Fruit fly (Drosophila melanogaster) whole organism, embryonic: ENCODE measurements around the gene smo.

Experiments
- CG10274 ChIP-seq: fragments of 200-800 bp; sonication (Bioruptor generic); optimal IDR thresholded peaks from 3 replicates; lab custom pipeline; 2017; ENCODE audit warnings: missing biosample characterization, mild to moderate bottlenecking, missing genetic modification characterization
- CG11456 ChIP-seq: fragments of 200-800 bp; sonication (Bioruptor generic); IDR thresholded peaks from 3 replicates; pipeline ENCODE4 v1.3.6; 2022; ENCODE audit warnings: missing biosample characterization, missing genetic modification characterization
- CG12071 ChIP-seq: fragments of 200-800 bp; sonication (Bioruptor generic); optimal IDR thresholded peaks from 3 replicates; lab custom pipeline; 2018; ENCODE audit warnings: missing biosample characterization, mild to moderate bottlenecking, missing genetic modification characterization
- CG13775 ChIP-seq: fragments of 200-800 bp; sonication (Bioruptor generic); optimal IDR thresholded peaks from 3 replicates; lab custom pipeline; 2017; ENCODE audit warnings: missing biosample characterization, mild to moderate bottlenecking, missing genetic modification characterization
- CG15514 ChIP-seq: fragments of 200-800 bp; sonication (Bioruptor generic); optimal IDR thresholded peaks from 3 replicates; lab custom pipeline; 2017; ENCODE audit warnings: missing biosample characterization, missing genetic modification characterization, mild to moderate bottlenecking, moderate library complexity, missing genetic modification reagents
- CG2202 ChIP-seq: fragments of 200-800 bp; sonication (Bioruptor generic); optimal IDR thresholded peaks from 2 replicates; lab custom pipeline; 2018; ENCODE audit warnings: missing biosample characterization, mild to moderate bottlenecking, missing genetic modification characterization
- CG2712 ChIP-seq: fragments of 200-800 bp; optimal IDR thresholded peaks from 3 replicates; lab custom pipeline; 2019; ENCODE audit warnings: missing biosample characterization, mild to moderate bottlenecking, missing genetic modification characterization, moderate library complexity
- CG2889 ChIP-seq: fragments of 200-800 bp; sonication (Bioruptor generic); IDR thresholded peaks from 3 replicates; pipeline ENCODE4 v1.3.6; 2022; ENCODE audit warnings: missing biosample characterization, missing genetic modification characterization
- CG30403 ChIP-seq: fragments of 200-800 bp; sonication (Bioruptor generic); optimal IDR thresholded peaks from 3 replicates; lab custom pipeline; 2016; ENCODE audit warnings: missing biosample characterization, missing genetic modification characterization
- CG31388 ChIP-seq: fragments of 200-800 bp; sonication (Bioruptor generic); optimal IDR thresholded peaks from 2 replicates; lab custom pipeline; 2016; ENCODE audit warnings: missing biosample characterization, missing genetic modification characterization
- CG3281 ChIP-seq: fragments of 200-800 bp; sonication (Bioruptor generic); optimal IDR thresholded peaks from 3 replicates; lab custom pipeline; 2017; ENCODE audit warnings: missing biosample characterization, mild to moderate bottlenecking, missing genetic modification characterization
- CG4404 ChIP-seq: fragments of 200-800 bp; sonication (Bioruptor generic); IDR thresholded peaks from 2 replicates; pipeline ENCODE4 v1.3.6; 2022; ENCODE audit warnings: missing biosample characterization, missing genetic modification characterization
- CG6683 ChIP-seq: fragments of 200-800 bp; sonication (Bioruptor generic); optimal IDR thresholded peaks from 2 replicates; lab custom pipeline; 2017; ENCODE audit warnings: missing biosample characterization, mild to moderate bottlenecking, missing genetic modification characterization, missing genetic modification reagents
- CG6813 ChIP-seq: fragments of 200-800 bp; sonication (Bioruptor generic); optimal IDR thresholded peaks from 2 replicates; lab custom pipeline; 2017; ENCODE audit warnings: missing biosample characterization, missing genetic modification characterization, mild to moderate bottlenecking, moderate library complexity, missing genetic modification reagents
- CG8089 ChIP-seq: fragments of 200-800 bp; sonication (Bioruptor generic); optimal IDR thresholded peaks from 3 replicates; lab custom pipeline; 2016; ENCODE audit warnings: missing biosample characterization, missing genetic modification characterization
- CG8281 ChIP-seq: fragments of 200-800 bp; sonication (Bioruptor generic); optimal IDR thresholded peaks from 2 replicates; lab custom pipeline; 2018; ENCODE audit warnings: missing biosample characterization, mild to moderate bottlenecking, missing genetic modification characterization, moderate library complexity
- CG9609 ChIP-seq: fragments of 200-800 bp; sonication (Bioruptor generic); optimal IDR thresholded peaks from 3 replicates; lab custom pipeline; 2016; ENCODE audit warnings: missing biosample characterization, missing genetic modification characterization
- CG9932 ChIP-seq: fragments of 200-800 bp; sonication (Bioruptor generic); IDR thresholded peaks from 2 replicates; pipeline ENCODE4 v1.3.6; 2022; ENCODE audit warnings: missing biosample characterization, missing genetic modification characterization
- Camta ChIP-seq: fragments of 200-800 bp; sonication (Bioruptor generic); optimal IDR thresholded peaks from 2 replicates; lab custom pipeline; 2016; ENCODE audit warnings: missing biosample characterization, missing genetic modification characterization
- Dbx ChIP-seq: fragments of 200-800 bp; sonication (Bioruptor generic); IDR thresholded peaks from 3 replicates; pipeline ENCODE4 v1.3.6; 2022; ENCODE audit warnings: missing biosample characterization, missing genetic modification characterization
- E2f1 ChIP-seq: fragments of 200-800 bp; sonication (Bioruptor generic); IDR thresholded peaks from 2 replicates; pipeline ENCODE4 v1.3.6; 2022; ENCODE audit warnings: missing biosample characterization, missing genetic modification characterization
- HLH3B ChIP-seq: fragments of 200-800 bp; sonication (Bioruptor generic); IDR thresholded peaks from 2 replicates; pipeline ENCODE4 v1.3.6; 2022; ENCODE audit warnings: missing biosample characterization, missing genetic modification characterization
- Hey ChIP-seq: fragments of 200-800 bp; sonication (Bioruptor generic); optimal IDR thresholded peaks from 3 replicates; lab custom pipeline; 2018; ENCODE audit warnings: missing biosample characterization, mild to moderate bottlenecking, missing genetic modification characterization
- Hr51 ChIP-seq, 2 experiments: fragments of 200-800 bp; sonication (Bioruptor generic); optimal IDR thresholded peaks; 2 replicates in 1 of 2; 3 replicates in 1 of 2; lab custom pipeline; 2016 to 2018; ENCODE audit warnings: missing biosample characterization in 2 of 2, missing genetic modification characterization in 2 of 2, mild to moderate bottlenecking in 1 of 2, moderate library complexity in 1 of 2
- Lim3 ChIP-seq: fragments of 200-800 bp; sonication (Bioruptor generic); IDR thresholded peaks from 2 replicates; pipeline ENCODE4 v1.3.6; 2022; ENCODE audit warnings: missing biosample characterization, missing genetic modification characterization
- Opbp ChIP-seq: fragments of 200-800 bp; sonication (Bioruptor generic); IDR thresholded peaks from 3 replicates; pipeline ENCODE4 v1.3.6; 2022; ENCODE audit warnings: missing biosample characterization, missing genetic modification characterization; ENCODE audit not compliant: partially characterized antibody
- TFAM ChIP-seq: fragments of 200-800 bp; sonication (Bioruptor generic); optimal IDR thresholded peaks from 2 replicates; lab custom pipeline; 2017; ENCODE audit warnings: missing biosample characterization, missing genetic modification characterization, inconsistent platforms
- ac ChIP-seq: fragments of 200-800 bp; sonication (Bioruptor generic); optimal IDR thresholded peaks from 3 replicates; lab custom pipeline; 2017; ENCODE audit warnings: missing biosample characterization, mild to moderate bottlenecking, missing genetic modification characterization
- ara ChIP-seq: fragments of 200-800 bp; sonication (Bioruptor generic); IDR thresholded peaks from 2 replicates; pipeline ENCODE4 v1.3.6; 2022; ENCODE audit warnings: missing biosample characterization, missing genetic modification characterization
- ash1 ChIP-seq: fragments of 200-800 bp; sonication (Bioruptor generic); optimal IDR thresholded peaks from 2 replicates; lab custom pipeline; 2018; ENCODE audit warnings: missing biosample characterization, mild to moderate bottlenecking, missing genetic modification characterization
- cad ChIP-seq: fragments of >200 bp; optimal IDR thresholded peaks from 2 replicates; lab custom pipeline; 2017; ENCODE audit warnings: missing biosample characterization, missing genetic modification characterization
- dimm ChIP-seq: fragments of 200-800 bp; sonication (Bioruptor generic); IDR thresholded peaks from 2 replicates; pipeline ENCODE4 v1.3.6; 2022; ENCODE audit warnings: missing biosample characterization, missing genetic modification characterization
- disco-r ChIP-seq: fragments of 200-800 bp; sonication (Bioruptor generic); optimal IDR thresholded peaks from 2 replicates; lab custom pipeline; 2016; ENCODE audit warnings: missing biosample characterization, missing genetic modification characterization
- fd102C ChIP-seq: fragments of 200-800 bp; sonication (Bioruptor generic); optimal IDR thresholded peaks from 2 replicates; lab custom pipeline; 2018; ENCODE audit warnings: missing biosample characterization, mild to moderate bottlenecking, missing genetic modification characterization, moderate library complexity
- fd3F ChIP-seq: fragments of 200-800 bp; sonication (Bioruptor generic); optimal IDR thresholded peaks from 2 replicates; lab custom pipeline; 2018; ENCODE audit warnings: missing biosample characterization, mild to moderate bottlenecking, missing genetic modification characterization, moderate library complexity
- gfzf ChIP-seq: fragments of 200-800 bp; sonication (Bioruptor generic); optimal IDR thresholded peaks from 2 replicates; lab custom pipeline; 2016; ENCODE audit warnings: missing biosample characterization, mild to moderate bottlenecking, missing genetic modification characterization, moderate library complexity
- gsb-n ChIP-seq: fragments of 200-800 bp; sonication (Bioruptor generic); optimal IDR thresholded peaks from 3 replicates; lab custom pipeline; 2018; ENCODE audit warnings: missing biosample characterization, mild to moderate bottlenecking, missing genetic modification characterization
- insv ChIP-seq, 2 experiments: fragments of 200-800 bp; sonication (Bioruptor generic); optimal IDR thresholded peaks; 3 replicates each; lab custom pipeline; 2016 to 2018; ENCODE audit warnings: missing biosample characterization in 2 of 2, missing genetic modification characterization in 2 of 2
- lilli ChIP-seq: fragments of 200-800 bp; sonication (Bioruptor generic); optimal IDR thresholded peaks from 3 replicates; lab custom pipeline; 2016; ENCODE audit warnings: missing biosample characterization, missing genetic modification characterization
- repo ChIP-seq: fragments of 200-800 bp; sonication (Bioruptor generic); optimal IDR thresholded peaks from 2 replicates; lab custom pipeline; 2016; ENCODE audit warnings: missing biosample characterization, missing genetic modification characterization
- rib ChIP-seq: fragments of 200-800 bp; sonication (Bioruptor generic); IDR thresholded peaks from 2 replicates; pipeline ENCODE4 v1.3.6; 2022; ENCODE audit warnings: missing biosample characterization, missing genetic modification characterization
- sens ChIP-seq: fragments of 200-800 bp; sonication (Bioruptor generic); peaks from one replicate; lab custom pipeline; 2016; ENCODE audit warnings: missing biosample characterization, missing genetic modification characterization
- sima ChIP-seq: fragments of 200-800 bp; sonication (Bioruptor generic); optimal IDR thresholded peaks from 2 replicates; lab custom pipeline; 2016; ENCODE audit warnings: missing biosample characterization, missing genetic modification characterization
- sisA ChIP-seq: fragments of 200-800 bp; sonication (Bioruptor generic); IDR thresholded peaks from 2 replicates; pipeline ENCODE4 v1.3.6; 2022; ENCODE audit warnings: missing biosample characterization, missing genetic modification characterization
- sob ChIP-seq: fragments of 200-800 bp; sonication (Bioruptor generic); IDR thresholded peaks from 2 replicates; pipeline ENCODE4 v1.3.6; 2022; ENCODE audit warnings: missing biosample characterization, missing genetic modification characterization
- sr ChIP-seq: fragments of 200-800 bp; sonication (Bioruptor generic); IDR thresholded peaks from 3 replicates; pipeline ENCODE4 v1.3.6; 2022; ENCODE audit warnings: missing biosample characterization, missing genetic modification characterization
- tio ChIP-seq: fragments of 200-800 bp; sonication (Bioruptor generic); optimal IDR thresholded peaks from 2 replicates; lab custom pipeline; 2017; ENCODE audit warnings: missing biosample characterization, missing genetic modification characterization, inconsistent platforms
- tna ChIP-seq: fragments of 200-800 bp; sonication (Bioruptor generic); IDR thresholded peaks from 2 replicates; pipeline ENCODE4 v1.3.6; 2022; ENCODE audit warnings: missing biosample characterization, missing genetic modification characterization; ENCODE audit not compliant: partially characterized antibody
- toy ChIP-seq: fragments of 200-800 bp; sonication (Bioruptor generic); IDR thresholded peaks from 2 replicates; pipeline ENCODE4 v1.3.6; 2022; ENCODE audit warnings: missing biosample characterization, missing genetic modification characterization
- unc-4 ChIP-seq: fragments of 200-800 bp; sonication (Bioruptor generic); IDR thresholded peaks from 2 replicates; pipeline ENCODE4 v1.3.6; 2022; ENCODE audit warnings: missing biosample characterization, missing genetic modification characterization; ENCODE audit not compliant: partially characterized antibody
- z ChIP-seq: fragments of 200-800 bp; sonication (Bioruptor generic); IDR thresholded peaks from 3 replicates; pipeline ENCODE4 v1.3.6; 2022; ENCODE audit warnings: missing biosample characterization, missing genetic modification characterization

Gene smo

DNA sequence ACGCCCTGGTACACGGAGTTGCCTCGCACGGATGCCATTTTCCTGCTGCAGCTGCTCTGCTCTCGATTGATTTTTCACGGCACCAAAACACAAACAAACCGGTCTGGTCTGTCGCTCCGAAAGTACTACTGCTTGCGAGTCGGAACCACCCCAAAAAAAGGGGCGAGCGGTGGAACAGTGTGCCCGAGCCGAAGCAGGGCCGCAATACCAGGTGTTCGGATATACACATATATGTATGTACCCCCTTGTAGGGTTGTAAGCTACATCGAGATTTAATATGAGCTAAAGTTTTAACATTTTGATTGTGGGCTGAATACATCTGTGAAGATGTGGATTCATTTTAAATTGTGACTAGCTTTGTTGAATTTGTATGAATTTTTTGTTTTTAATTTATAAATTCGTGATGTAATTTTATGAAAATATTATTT lies 8.2 kb downstream of the smo start (continued):
- TF ChIP-seq CG3281 (GFP tag; lab: Kevin White, UChicago) (peak; percentile 65), CG9609 (GFP tag; lab: Kevin White, UChicago) (no peak), CG6813 (GFP tag; lab: Kevin White, UChicago) (peak; percentile 65), TFAM (GFP tag; lab: Kevin White, UChicago) (no peak), toy (GFP tag; lab: Robert Waterston, UW) (no peak), ac (GFP tag; lab: Kevin White, UChicago) (peak; percentile 19), HLH3B (GFP tag; lab: Robert Waterston, UW) (no peak), Camta (GFP tag; lab: Kevin White, UChicago) (no peak), ara (GFP tag; lab: Robert Waterston, UW) (no peak), fd3F (peak; percentile 15), E2f1 (GFP tag; lab: Robert Waterston, UW) (no peak), gfzf (GFP tag; lab: Kevin White, UChicago) (peak; percentile 85), cad (no peak), CG30403 (GFP tag; lab: Kevin White, UChicago) (peak; percentile 59), z (GFP tag; lab: Robert Waterston, UW) (0 out of 3 replicates have a peak, but pooled peaks have one; percentile 24), CG15514 (GFP tag; lab: Kevin White, UChicago) (peak; percentile 97), rib (no peak), Hey (tag; lab: Kevin White, UChicago) (no peak), CG6683 (GFP tag; lab: Kevin White, UChicago) (no peak), CG13775 (peak; percentile 3), CG2889 (GFP tag; lab: Robert Waterston, UW) (no peak), CG12071 (GFP tag; lab: Kevin White, UChicago) (peak; percentile 43), dimm (no peak), Dbx (GFP tag; lab: Robert Waterston, UW) (peak; percentile 64; the same call in 2 of the 3 replicates), Opbp (GFP tag; lab: Robert Waterston, UW) (peak; percentile 64; the same call in 2 of the 3 replicates), repo (GFP tag; lab: Kevin White, UChicago) (no peak), insv (GFP tag; optimal IDR thresholded peaks at IDR 0.05; lab: Kevin White, UChicago) (no peak), ash1 (GFP tag; lab: Kevin White, UChicago) (no peak), sob (GFP tag; lab: Robert Waterston, UW) (peak; percentile 65; the same call in 1 of the 2 replicates), CG11456 (GFP tag; lab: Robert Waterston, UW) (0 out of 3 replicates have a peak, but pooled peaks have one; percentile 68), sens (GFP tag; lab: Kevin White, UChicago) (peak; percentile 84), lilli (GFP tag; lab: Kevin White, UChicago) (peak; percentile 70), CG9932 (peak; percentile 64), sisA (GFP tag; lab: Robert Waterston, UW) (no peak), CG2202 (tag; lab: Kevin White, UChicago) (no peak), CG4404 (GFP tag; lab: Robert Waterston, UW) (no peak), tio (GFP tag; lab: Kevin White, UChicago) (no peak), disco-r (GFP tag; lab: Kevin White, UChicago) (no peak), CG10274 (no peak), CG8089 (peak; percentile 27), tna (0 out of 2 replicates have a peak, but pooled peaks have one; percentile 14), CG31388 (GFP tag; lab: Kevin White, UChicago) (no peak), CG2712 (peak; percentile 45), Lim3 (GFP tag; lab: Robert Waterston, UW) (no peak), sr (GFP tag; lab: Robert Waterston, UW) (peak; percentile 31; the same call in 1 of the 3 replicates), gsb-n (tag; lab: Kevin White, UChicago) (peak; percentile 44), unc-4 (peak; percentile 43; the same call in 1 of the 2 replicates), Hr51 (GFP tag; optimal IDR thresholded peaks at IDR 0.05; lab: Kevin White, UChicago) (peak; percentile 47 to 56), CG8281 (tag; lab: Kevin White, UChicago) (no peak), sima (GFP tag; lab: Kevin White, UChicago) (no peak), fd102C (GFP tag; lab: Kevin White, UChicago) (no peak)
